Worm (Caenorhabditis elegans): Measurements from ENCODE around the gene pstk-1.

pstk-1 gene

DNA sequence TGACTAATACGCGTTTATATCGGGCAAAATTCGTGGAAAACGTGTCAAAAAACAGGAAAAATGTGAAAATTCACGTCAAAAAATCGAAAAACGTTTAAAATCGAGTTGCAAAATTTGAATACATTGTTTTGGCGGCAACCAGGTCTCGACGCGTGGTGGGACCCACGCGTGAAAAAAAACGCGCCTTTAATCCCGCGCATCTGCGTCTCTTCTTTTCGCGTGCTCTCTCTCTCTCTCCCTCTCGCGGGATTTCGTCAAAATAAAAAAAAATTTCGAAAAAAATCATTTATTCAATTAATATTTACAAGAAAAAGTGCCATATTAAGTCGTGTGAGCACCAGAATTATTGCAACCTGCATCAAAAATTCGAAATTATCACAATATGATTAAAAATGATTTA, 13.1 kb upstream of the pstk-1 start, which contains the start of gene ani-1 (continued):
- no peak for TF ChIP-seq Y5F2A.4 (GFP tag; optimal IDR thresholded peaks at IDR 0.05)
- TF ChIP-seq hmg-1.1 (GFP tag; IDR thresholded peaks at IDR 0.05): peak; percentile 40; the same call in 1 of the 2 replicates
- TF ChIP-seq F49E8.2 (tag; optimal IDR thresholded peaks at IDR 0.05; ENCODE audit: borderline replicate concordance): peak; percentile 31
- TF ChIP-seq daf-12 (tag; optimal IDR thresholded peaks at IDR 0.05): no peak
- 0 out of 2 replicates have a peak, but pooled peaks have one; percentile 18 for TF ChIP-seq T26A8.4 (GFP tag; IDR thresholded peaks at IDR 0.05)
- TF ChIP-seq duxl-1 (tag; optimal IDR thresholded peaks at IDR 0.05; ENCODE audit: poor library complexity): peak; percentile 5
- TF ChIP-seq lsy-2 (tag; optimal IDR thresholded peaks at IDR 0.05): peak in 1 of 2 experiments; percentile 86
- TF ChIP-seq daf-19 (GFP tag; conservative IDR thresholded peaks at IDR 0.05): no peak
- peak; percentile 87 for TF ChIP-seq dpl-1 (GFP tag; optimal IDR thresholded peaks at IDR 0.05)

DNA sequence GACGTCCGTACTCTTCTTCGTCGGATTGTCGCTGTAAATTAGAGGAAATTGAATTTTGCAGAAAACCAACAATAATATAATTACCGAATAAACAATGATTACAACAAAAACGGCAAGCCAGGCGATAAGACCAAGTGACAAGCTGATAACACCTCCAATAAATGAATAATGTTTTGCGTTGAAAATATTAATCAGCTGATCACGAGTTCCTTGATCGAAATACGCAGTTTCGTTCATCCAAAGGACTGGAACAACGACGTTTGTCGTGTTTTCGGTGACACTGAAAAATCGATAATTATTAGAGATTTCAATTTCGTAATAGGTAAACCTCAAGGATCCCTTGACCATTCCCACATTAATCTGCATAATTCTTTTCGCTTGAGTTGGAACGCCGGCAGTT, 12.6 kb upstream of the pstk-1 start:
- TF ChIP-seq ztf-7 (tag; optimal IDR thresholded peaks at IDR 0.05) (no peak), mes-2 (tag; optimal IDR thresholded peaks at IDR 0.05; ENCODE audit: poor library complexity, severe bottlenecking) (peak; percentile 19), zip-2 (tag; optimal IDR thresholded peaks at IDR 0.05) (no peak), nhr-77 (tag; optimal IDR thresholded peaks at IDR 0.05) (no peak), zfp-3 (GFP tag; conservative IDR thresholded peaks at IDR 0.05) (no peak), ztf-11 (tag; optimal IDR thresholded peaks at IDR 0.05) (no peak), lin-13 (GFP tag; optimal IDR thresholded peaks at IDR 0.05) (no peak), lin-39 (tag; optimal IDR thresholded peaks at IDR 0.05) (no peak), hif-1 (tag; optimal IDR thresholded peaks at IDR 0.05) (no peak), php-3 (GFP tag; IDR thresholded peaks at IDR 0.05) (peak; percentile 44), fos-1 (tag; optimal IDR thresholded peaks at IDR 0.05) (no peak), pqm-1 (tag; optimal IDR thresholded peaks at IDR 0.05) (peak; percentile 75), nhr-6 (tag; optimal IDR thresholded peaks at IDR 0.05) (no peak), zip-11 (GFP tag; IDR thresholded peaks at IDR 0.05) (no peak), nhr-48 (tag; optimal IDR thresholded peaks at IDR 0.05) (no peak), D1046.2 (GFP tag; IDR thresholded peaks at IDR 0.05) (no peak), hlh-30 (tag; optimal IDR thresholded peaks at IDR 0.05; ENCODE audit: insufficient read depth) (peak; percentile 2), sdz-12 (GFP tag; optimal IDR thresholded peaks at IDR 0.05) (no peak), ctbp-1 (GFP tag; IDR thresholded peaks at IDR 0.05) (no peak), madf-9 (GFP tag; conservative IDR thresholded peaks at IDR 0.05) (no peak), saeg-2 (GFP tag; IDR thresholded peaks at IDR 0.05) (no peak), F49E8.2 (tag; optimal IDR thresholded peaks at IDR 0.05; ENCODE audit: borderline replicate concordance) (no peak), ceh-28 (tag; optimal IDR thresholded peaks at IDR 0.05) (peak; percentile 62), madf-5 (GFP tag; IDR thresholded peaks at IDR 0.05) (no peak), dmd-6 (GFP tag; IDR thresholded peaks at IDR 0.05) (peak; percentile 31), fkh-10 (GFP tag; optimal IDR thresholded peaks at IDR 0.05) (no peak), unc-62 (GFP tag; optimal IDR thresholded peaks at IDR 0.05 in 1 of 2) (no peak), unc-62 (tag; optimal IDR thresholded peaks at IDR 0.05) (no peak), nhr-28 (tag; optimal IDR thresholded peaks at IDR 0.05) (peak; percentile 32), lin-38 (GFP tag; IDR thresholded peaks at IDR 0.05) (no peak), nhr-41 (GFP tag; IDR thresholded peaks at IDR 0.05) (no peak), lsy-2 (tag; optimal IDR thresholded peaks at IDR 0.05) (no peak), pha-4 (GFP tag; IDR thresholded peaks at IDR 0.05) (no peak), pha-4 (tag; optimal IDR thresholded peaks at IDR 0.05) (no peak), ceh-44 (GFP tag; IDR thresholded peaks at IDR 0.05) (no peak), unc-130 (GFP tag; optimal IDR thresholded peaks at IDR 0.05) (no peak), R02D3.7 (tag; optimal IDR thresholded peaks at IDR 0.05) (no peak), spr-3 (GFP tag; optimal IDR thresholded peaks at IDR 0.05) (no peak), mdt-29 (GFP tag; IDR thresholded peaks at IDR 0.05) (no peak), daf-16 (GFP tag; optimal IDR thresholded peaks at IDR 0.05) (no peak), daf-16 (tag; optimal IDR thresholded peaks at IDR 0.05) (peak; percentile 75), zag-1 (tag; optimal IDR thresholded peaks at IDR 0.05) (no peak), dve-1 (tag; optimal IDR thresholded peaks at IDR 0.05; ENCODE audit: insufficient read depth) (peak; percentile 29), ama-1 (optimal IDR thresholded peaks at IDR 0.05) (no peak)
